Fruit fly (Drosophila melanogaster) whole organism, wandering third instar larva: ENCODE data around the gene CG9626.
A peak's percentile ranks its signal among the peaks of the same experiment; 100 is the strongest.

Experiments
- OdsH ChIP-seq: fragments of 200-800 bp; sonication (Bioruptor generic); optimal IDR thresholded peaks from 2 replicates; lab custom pipeline; 2016; ENCODE audit warnings: missing biosample characterization, mild to moderate bottlenecking, missing genetic modification characterization
- usp ChIP-seq: fragments of >200 bp; optimal IDR thresholded peaks from 2 replicates; lab custom pipeline; 2017; ENCODE audit warnings: missing biosample characterization, missing genetic modification characterization

DNA sequence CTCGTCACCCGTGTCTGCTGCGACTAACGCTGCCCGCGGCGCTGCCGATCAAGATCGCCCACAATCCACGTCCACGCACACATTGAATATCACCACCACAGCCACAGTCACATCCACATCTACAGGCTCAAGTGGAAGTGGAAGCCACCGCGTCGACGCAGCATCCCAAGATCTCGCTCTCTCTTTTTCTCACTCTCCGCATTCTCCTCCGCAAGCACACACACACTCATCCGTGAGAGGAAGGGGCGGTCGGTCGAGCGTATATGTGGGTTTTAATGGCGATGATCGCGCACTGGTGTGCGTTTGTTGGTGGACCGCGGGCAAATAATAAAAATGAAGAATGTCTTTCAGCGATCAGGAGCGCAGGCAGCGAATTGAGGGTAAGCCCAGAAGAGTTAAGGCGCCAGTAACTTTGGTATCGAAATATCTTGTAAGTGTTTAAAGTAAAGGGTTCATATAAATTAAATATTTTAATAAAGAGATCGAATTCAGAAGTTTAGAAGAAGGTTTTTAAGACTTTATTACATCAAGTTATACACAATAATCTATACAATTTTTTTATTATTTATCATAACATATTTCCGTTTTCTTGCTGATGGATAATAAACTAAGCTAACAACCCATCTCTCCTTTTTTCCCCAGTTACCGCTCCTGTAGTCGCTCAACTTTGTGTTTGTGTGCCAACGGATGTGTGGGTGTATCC, 33.1 kb upstream of the CG9626 start, which contains the start of gene Poxm:
- peak; percentile 85 for TF ChIP-seq OdsH (GFP tag; lab: Kevin White, UChicago)
- TF ChIP-seq usp: no peak
